Worm (Caenorhabditis elegans) whole organism, midembryonic: ENCODE results near the gene col-166.

Source experiments
- flt-1 ChIP-seq: fragments of 200-800 bp; sonication (Bioruptor generic); IDR thresholded peaks from 2 replicates; pipeline ENCODE4 v1.3.6; 2022; ENCODE audit warnings: missing genetic modification characterization, missing compliant biosample characterization
- klf-2 ChIP-seq: fragments of 200-800 bp; sonication (Bioruptor generic); conservative IDR thresholded peaks from 2 replicates; pipeline ENCODE4 v1.3.6; 2022; ENCODE audit warnings: missing genetic modification reagents, missing genetic modification characterization, missing compliant biosample characterization
- med-1 ChIP-seq: sonication (generic microtip); optimal IDR thresholded peaks from 2 replicates; lab custom pipeline; 2017; ENCODE audit warnings: missing genetic modification characterization, mild to moderate bottlenecking, missing compliant biosample characterization, antibody characterized with exemption, missing genetic modification reagents; ENCODE audit not compliant: insufficient read depth
- ref-1 ChIP-seq: fragments of 200-800 bp; sonication (Bioruptor generic); conservative IDR thresholded peaks from 2 replicates; pipeline ENCODE4 v1.3.6; 2022; ENCODE audit warnings: missing genetic modification reagents, missing genetic modification characterization, missing compliant biosample characterization
- tab-1 ChIP-seq: fragments of 200-800 bp; sonication (Bioruptor generic); IDR thresholded peaks from 2 replicates; pipeline ENCODE4 v1.3.6; 2022; ENCODE audit warnings: missing genetic modification characterization, missing compliant biosample characterization
- ztf-23 ChIP-seq: fragments of 200-800 bp; sonication (Bioruptor generic); IDR thresholded peaks from 2 replicates; pipeline ENCODE4 v1.3.6; 2022; ENCODE audit warnings: missing genetic modification reagents, missing genetic modification characterization, missing compliant biosample characterization

DNA sequence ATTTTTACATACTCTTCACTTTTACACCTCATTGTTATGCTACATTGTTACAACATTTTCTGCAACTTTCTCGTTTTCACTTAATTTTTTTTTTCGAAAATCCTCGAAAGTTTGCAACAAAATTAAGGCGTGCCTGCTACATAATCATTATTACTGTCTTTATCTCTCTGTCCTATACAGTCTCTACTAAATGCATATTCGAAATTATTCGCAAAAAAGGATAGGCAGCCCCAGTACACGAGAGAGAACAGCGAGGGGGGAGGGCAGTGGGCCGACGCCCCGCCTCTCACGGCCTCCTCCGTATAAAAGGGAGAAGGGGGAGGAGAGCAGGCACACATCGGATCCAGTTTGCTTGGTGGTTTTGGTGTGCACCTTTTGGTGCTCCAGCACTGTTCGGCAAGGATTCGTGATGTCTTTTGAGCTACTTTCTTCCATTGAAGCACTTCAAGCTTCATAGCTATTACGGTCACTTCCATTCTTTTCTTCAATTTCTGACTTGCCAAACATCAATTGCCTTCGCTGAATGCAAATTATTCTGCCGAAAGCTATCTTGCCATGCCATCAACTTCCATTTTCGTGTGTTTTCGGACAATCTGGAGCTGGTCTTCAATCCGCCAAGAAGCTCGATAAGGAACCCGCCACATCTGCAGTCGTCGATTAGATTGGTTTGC is 27.7 kb upstream of the col-166 start:
- TF ChIP-seq klf-2 (GFP tag; lab: Robert Waterston, UW), result no peak
- TF ChIP-seq med-1 (GFP tag; lab: Kevin White, UChicago), result no peak
- TF ChIP-seq ref-1, result no peak
- TF ChIP-seq ztf-23, result no peak
- no peak for TF ChIP-seq tab-1 (GFP tag; lab: Robert Waterston, UW)
- peak; percentile 36; the same call in 1 of the 2 replicates for TF ChIP-seq flt-1 (GFP tag; lab: Robert Waterston, UW)
